Worm (Caenorhabditis elegans): ENCODE results near the gene mrps-11.

Gene mrps-11

DNA sequence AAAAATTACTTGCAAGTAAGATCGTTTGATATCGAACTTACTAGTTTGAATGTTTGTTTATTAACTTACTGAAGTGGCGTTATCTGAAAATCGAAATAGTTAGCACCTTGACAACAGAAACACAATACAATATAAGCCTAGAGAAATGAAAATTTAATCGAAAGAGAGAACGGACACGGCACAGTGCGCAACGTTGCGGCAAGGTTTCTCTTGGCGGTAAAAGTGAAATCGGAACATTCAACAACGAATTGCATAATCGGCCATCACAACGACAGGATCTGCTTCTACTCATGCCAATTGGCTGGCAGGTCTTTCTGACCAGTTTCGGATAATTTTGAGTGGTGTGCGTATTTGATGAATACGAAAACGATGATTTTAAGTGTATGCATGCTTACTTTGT is 31.1 kb upstream of the mrps-11 start, which contains the start of gene dyf-4:
dyf-4 (minus strand) TSS at position 213 of the 400 bp plus-strand sequence.
- TF ChIP-seq skn-1 (tag; optimal IDR thresholded peaks at IDR 0.05) (no peak), lin-11 (tag; optimal IDR thresholded peaks at IDR 0.05) (no peak), blmp-1 (tag; optimal IDR thresholded peaks at IDR 0.05; ENCODE audit: insufficient read depth) (peak; percentile 14), Y55F3AM.14 (GFP tag; optimal IDR thresholded peaks at IDR 0.05) (no peak), nhr-12 (tag; optimal IDR thresholded peaks at IDR 0.05) (no peak), lin-39 (tag; optimal IDR thresholded peaks at IDR 0.05) (no peak), unc-62 (GFP tag; optimal IDR thresholded peaks at IDR 0.05) (no peak), elt-1 (tag; optimal IDR thresholded peaks at IDR 0.05) (no peak), lin-13 (GFP tag; optimal IDR thresholded peaks at IDR 0.05) (no peak)

DNA sequence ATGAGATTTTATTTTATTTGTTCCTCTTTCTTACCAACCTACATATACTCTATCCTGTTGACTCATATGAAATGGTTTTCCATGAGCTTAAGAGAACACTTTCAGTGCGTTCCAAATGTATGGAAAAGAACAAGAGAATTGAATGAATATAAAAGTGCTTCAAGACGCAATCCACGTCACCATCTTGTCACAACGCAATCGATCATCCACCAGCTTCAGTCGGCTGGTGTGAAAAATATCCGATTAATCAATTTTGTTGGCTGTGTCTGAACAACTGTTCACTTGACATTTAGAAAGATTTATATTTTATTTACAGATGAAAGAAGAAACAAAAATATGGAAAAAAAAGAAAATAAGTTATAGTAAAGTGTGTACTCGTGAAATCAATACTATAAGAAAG is 28.9 kb upstream of the mrps-11 start:
- no peak for TF ChIP-seq nhr-25 (tag; optimal IDR thresholded peaks at IDR 0.05)
- TF ChIP-seq elt-1 (tag; optimal IDR thresholded peaks at IDR 0.05) = no peak
- peak; percentile 11 for TF ChIP-seq crh-2 (tag; optimal IDR thresholded peaks at IDR 0.05)
- no peak for TF ChIP-seq sem-4 (tag; optimal IDR thresholded peaks at IDR 0.05)
- TF ChIP-seq mab-5 (tag; optimal IDR thresholded peaks at IDR 0.05) = peak; percentile 40

DNA sequence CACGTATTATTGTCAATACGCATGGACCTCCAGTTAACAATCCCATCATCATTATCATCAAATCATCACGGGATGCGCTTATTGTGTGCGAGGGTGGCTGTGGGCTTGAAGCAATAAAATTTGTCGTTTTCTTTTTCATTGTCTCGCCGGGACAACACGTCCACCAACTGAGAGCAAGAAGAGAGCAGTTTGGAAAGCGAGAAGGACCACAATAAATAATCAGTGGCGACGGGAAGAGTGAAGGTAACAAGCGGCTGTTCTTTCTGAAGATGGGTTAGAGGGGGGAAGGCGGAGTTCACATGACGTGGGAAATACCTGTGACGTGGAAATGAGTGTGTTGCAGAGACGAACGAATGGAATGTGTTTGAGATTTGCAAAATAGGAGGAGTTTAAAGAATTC is 24.3 kb upstream of the mrps-11 start:
- TF ChIP-seq lsy-2 (tag; optimal IDR thresholded peaks at IDR 0.05) = peak in 1 of 2 experiments; percentile 56
- TF ChIP-seq lin-39 (tag; optimal IDR thresholded peaks at IDR 0.05) = no peak
- TF ChIP-seq unc-62 (GFP tag; optimal IDR thresholded peaks at IDR 0.05) = no peak
- no peak for TF ChIP-seq egl-27 (tag; optimal IDR thresholded peaks at IDR 0.05)
- peak; percentile 77 for TF ChIP-seq sma-9 (GFP tag; optimal IDR thresholded peaks at IDR 0.05)
- TF ChIP-seq sma-9 (tag; optimal IDR thresholded peaks at IDR 0.05) = no peak
- TF ChIP-seq F13H6.1 (tag; optimal IDR thresholded peaks at IDR 0.05) = peak; percentile 88
- no peak for TF ChIP-seq nhr-23 (tag; optimal IDR thresholded peaks at IDR 0.05)
- peak; percentile 65 for TF ChIP-seq crh-2 (tag; optimal IDR thresholded peaks at IDR 0.05)
- TF ChIP-seq ztf-4 (tag; optimal IDR thresholded peaks at IDR 0.05) = peak; percentile 40
- peak; percentile 74 for TF ChIP-seq mab-5 (tag; optimal IDR thresholded peaks at IDR 0.05)
- no peak for TF ChIP-seq ceh-82 (tag; optimal IDR thresholded peaks at IDR 0.05)
- peak; percentile 21 for TF ChIP-seq C34F6.9 (tag; optimal IDR thresholded peaks at IDR 0.05)
- TF ChIP-seq nhr-129 (tag; optimal IDR thresholded peaks at IDR 0.05) = peak; percentile 71

DNA sequence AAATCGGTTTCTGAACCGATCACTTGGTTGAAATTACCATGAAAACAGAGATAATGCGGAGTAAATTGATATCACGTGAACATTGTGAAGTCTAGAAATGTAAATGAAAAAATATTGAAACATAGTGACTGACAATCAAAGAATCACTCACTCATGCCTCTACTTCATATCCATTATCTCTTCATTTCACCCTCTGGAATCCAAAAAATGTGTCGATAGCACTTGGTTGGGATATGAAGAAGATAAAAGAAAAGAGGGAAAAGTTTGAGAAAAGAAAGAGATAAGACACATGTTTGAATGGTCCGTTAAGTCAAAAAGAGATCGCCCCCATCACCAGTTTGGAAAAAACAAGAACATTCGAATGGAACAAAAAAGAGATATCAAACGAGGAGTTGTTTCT is 23.3 kb upstream of the mrps-11 start:
- TF ChIP-seq mbf-1 (tag; optimal IDR thresholded peaks at IDR 0.05) = no peak
- TF ChIP-seq sem-4 (tag; optimal IDR thresholded peaks at IDR 0.05) = no peak
- peak in 1 of 2 experiments; percentile 46 for TF ChIP-seq lsy-2 (tag; optimal IDR thresholded peaks at IDR 0.05)
- TF ChIP-seq ceh-16 (tag; optimal IDR thresholded peaks at IDR 0.05) = no peak
- no peak for TF ChIP-seq nhr-10 (tag; optimal IDR thresholded peaks at IDR 0.05)
- TF ChIP-seq nhr-77 (tag; optimal IDR thresholded peaks at IDR 0.05) = no peak
- peak; percentile 31 for TF ChIP-seq sma-9 (GFP tag; optimal IDR thresholded peaks at IDR 0.05)
- no peak for TF ChIP-seq sma-9 (tag; optimal IDR thresholded peaks at IDR 0.05)
- no peak for TF ChIP-seq ztf-1 (GFP tag; conservative IDR thresholded peaks at IDR 0.05)
- TF ChIP-seq F13H6.1 (tag; optimal IDR thresholded peaks at IDR 0.05) = peak; percentile 60
- peak; percentile 44 for TF ChIP-seq C34F6.9 (tag; optimal IDR thresholded peaks at IDR 0.05)
- TF ChIP-seq nhr-129 (tag; optimal IDR thresholded peaks at IDR 0.05) = peak; percentile 56
- no peak for TF ChIP-seq lin-39 (tag; optimal IDR thresholded peaks at IDR 0.05)
- no peak for TF ChIP-seq nhr-25 (tag; optimal IDR thresholded peaks at IDR 0.05)

DNA sequence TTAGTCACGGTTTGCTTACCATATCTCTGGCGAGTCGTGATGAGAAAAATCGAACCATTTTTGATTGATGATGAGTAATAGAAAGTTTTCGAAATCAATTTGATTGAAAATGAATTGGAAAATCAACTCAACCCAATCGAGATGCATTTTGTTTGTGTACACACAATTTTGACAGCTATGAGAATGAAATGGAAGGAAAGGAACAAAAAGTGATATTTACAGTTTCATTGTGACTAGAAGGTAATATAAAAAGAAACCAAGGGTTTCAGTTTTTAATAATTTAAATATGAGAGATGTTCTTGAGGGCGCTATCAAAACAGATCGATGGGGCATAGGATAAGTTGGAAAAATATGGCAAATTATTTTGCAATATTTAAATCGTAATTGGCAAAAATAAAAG is 22.7 kb upstream of the mrps-11 start, which contains the start of gene cal-1:
cal-1 (minus strand) TSS at position 101 of the 400 bp plus-strand sequence.
- TF ChIP-seq sma-9 (GFP tag; optimal IDR thresholded peaks at IDR 0.05) (no peak), sma-9 (tag; optimal IDR thresholded peaks at IDR 0.05) (no peak), ztf-11 (tag; optimal IDR thresholded peaks at IDR 0.05) (no peak), nhr-23 (tag; optimal IDR thresholded peaks at IDR 0.05) (no peak), mbf-1 (tag; optimal IDR thresholded peaks at IDR 0.05) (no peak), nhr-12 (tag; optimal IDR thresholded peaks at IDR 0.05) (no peak), peb-1 (tag; optimal IDR thresholded peaks at IDR 0.05) (no peak), dmd-4 (tag; optimal IDR thresholded peaks at IDR 0.05) (no peak), nhr-6 (tag; optimal IDR thresholded peaks at IDR 0.05) (no peak), unc-55 (GFP tag; optimal IDR thresholded peaks at IDR 0.05) (no peak), zag-1 (tag; optimal IDR thresholded peaks at IDR 0.05) (no peak), nhr-11 (tag; optimal IDR thresholded peaks at IDR 0.05) (no peak), C34F6.9 (tag; optimal IDR thresholded peaks at IDR 0.05) (no peak), mab-5 (tag; optimal IDR thresholded peaks at IDR 0.05) (no peak), aly-2 (tag; optimal IDR thresholded peaks at IDR 0.05) (no peak), lin-39 (tag; optimal IDR thresholded peaks at IDR 0.05) (no peak), ceh-16 (tag; optimal IDR thresholded peaks at IDR 0.05) (no peak), mdl-1 (tag; optimal IDR thresholded peaks at IDR 0.05) (no peak), alr-1 (tag; optimal IDR thresholded peaks at IDR 0.05) (no peak), snpc-4 (tag; optimal IDR thresholded peaks at IDR 0.05) (no peak)

All from whole organism, L2 larva.